Worm (Caenorhabditis elegans) whole organism, L3 larva: ENCODE results near the gene H23N18.5.
A peak's percentile ranks its signal among the peaks of the same experiment; 100 is the strongest.
"Not testable (repeated sequence)": the region's sequence is repeated elsewhere in the genome, so short reads cannot be mapped to it uniquely, and the experiment has no call there.

Source experiments
- ZK546.5 ChIP-seq: sonication (generic microtip); optimal IDR thresholded peaks from 2 replicates; lab custom pipeline; 2017; ENCODE audit warnings: missing biosample characterization, missing genetic modification characterization
- aly-2 ChIP-seq: fragments of 150-350 bp; optimal IDR thresholded peaks from 2 replicates; lab custom pipeline; 2014; ENCODE audit warnings: missing biosample characterization, missing genetic modification characterization
- ceh-82 ChIP-seq: fragments of 150-350 bp; optimal IDR thresholded peaks from 2 replicates; lab custom pipeline; 2014; ENCODE audit warnings: missing biosample characterization, missing genetic modification characterization
- ceh-9 ChIP-seq: sonication (generic microtip); optimal IDR thresholded peaks from 2 replicates; lab custom pipeline; 2018; ENCODE audit warnings: missing biosample characterization, missing genetic modification characterization
- egl-27 ChIP-seq: sonication (generic microtip); optimal IDR thresholded peaks from 4 replicates; lab custom pipeline; 2017; ENCODE audit warnings: missing biosample characterization, missing genetic modification reagents, missing genetic modification characterization
- egl-5 ChIP-seq: fragments of 150-350 bp; optimal IDR thresholded peaks from 2 replicates; lab custom pipeline; 2017; ENCODE audit warnings: missing biosample characterization, missing genetic modification reagents, missing genetic modification characterization, inconsistent platforms
- elt-1 ChIP-seq: fragments of 150-350 bp; optimal IDR thresholded peaks from 2 replicates; lab custom pipeline; 2014; ENCODE audit warnings: missing biosample characterization, missing genetic modification characterization
- elt-2 ChIP-seq: sonication (generic microtip); optimal IDR thresholded peaks from 2 replicates; lab custom pipeline; 2016; ENCODE audit warnings: missing genetic modification reagents, mild to moderate bottlenecking, missing genetic modification characterization, missing compliant biosample characterization
- elt-3 ChIP-seq, 3 experiments: fragments of 150-350 bp in 1 of 3; sonication (generic microtip) in 2 of 3; optimal IDR thresholded peaks; 2 replicates in 2 of 3; 4 replicates in 1 of 3; lab custom pipeline; 2014 to 2017; ENCODE audit warnings: missing biosample characterization in 3 of 3, missing genetic modification characterization in 3 of 3
- fkh-10 ChIP-seq: sonication (generic microtip); optimal IDR thresholded peaks from 2 replicates; lab custom pipeline; 2017; ENCODE audit warnings: missing biosample characterization, missing genetic modification reagents, missing genetic modification characterization
- jun-1 ChIP-seq: fragments of 150-350 bp; optimal IDR thresholded peaks from 2 replicates; lab custom pipeline; 2014; ENCODE audit warnings: missing biosample characterization, missing genetic modification reagents, missing genetic modification characterization
- lin-15B ChIP-seq: fragments of 150-350 bp; optimal IDR thresholded peaks from 2 replicates; lab custom pipeline; 2014; ENCODE audit warnings: missing biosample characterization, missing genetic modification characterization
- lin-39 ChIP-seq: fragments of 150-350 bp; optimal IDR thresholded peaks from 2 replicates; lab custom pipeline; 2018; ENCODE audit warnings: missing biosample characterization, missing genetic modification reagents, missing genetic modification characterization
- lsy-12 ChIP-seq: sonication (generic microtip); optimal IDR thresholded peaks from 2 replicates; lab custom pipeline; 2016; ENCODE audit warnings: mild to moderate bottlenecking, missing genetic modification characterization, missing compliant biosample characterization
- mml-1 ChIP-seq: fragments of 150-350 bp; sonication (generic microtip); optimal IDR thresholded peaks from 3 replicates; lab custom pipeline; 2014; ENCODE audit warnings: missing biosample characterization, missing genetic modification characterization
- nhr-11 ChIP-seq: fragments of 150-350 bp; optimal IDR thresholded peaks from 2 replicates; lab custom pipeline; 2014; ENCODE audit warnings: missing biosample characterization, missing genetic modification characterization
- nhr-12 ChIP-seq: fragments of 150-350 bp; optimal IDR thresholded peaks from 2 replicates; lab custom pipeline; 2014; ENCODE audit warnings: missing biosample characterization, missing genetic modification characterization
- nhr-23 ChIP-seq: fragments of 150-350 bp; optimal IDR thresholded peaks from 2 replicates; lab custom pipeline; 2014; ENCODE audit warnings: missing biosample characterization, missing genetic modification reagents, missing genetic modification characterization
- nhr-237 ChIP-seq: fragments of 150-350 bp; optimal IDR thresholded peaks from 2 replicates; lab custom pipeline; 2014; ENCODE audit warnings: missing biosample characterization, missing genetic modification characterization
- nhr-25 ChIP-seq: sonication (generic microtip); optimal IDR thresholded peaks from 2 replicates; lab custom pipeline; 2017; ENCODE audit warnings: missing biosample characterization, missing genetic modification characterization
- nhr-28 ChIP-seq: fragments of 150-350 bp; optimal IDR thresholded peaks from 2 replicates; lab custom pipeline; 2014; ENCODE audit warnings: missing biosample characterization, missing genetic modification characterization
- nhr-43 ChIP-seq: sonication (generic microtip); optimal IDR thresholded peaks from 2 replicates; lab custom pipeline; 2016; ENCODE audit warnings: mild to moderate bottlenecking, missing genetic modification characterization, missing compliant biosample characterization; ENCODE audit not compliant: poor library complexity, severe bottlenecking
- nhr-76 ChIP-seq: fragments of 150-350 bp; sonication (generic microtip); optimal IDR thresholded peaks from 5 replicates; lab custom pipeline; 2014; ENCODE audit warnings: missing biosample characterization, missing genetic modification characterization
- nhr-77 ChIP-seq: fragments of 150-350 bp; optimal IDR thresholded peaks from 2 replicates; lab custom pipeline; 2014; ENCODE audit warnings: missing biosample characterization, missing genetic modification characterization
- skn-1 ChIP-seq: fragments of 150-350 bp; optimal IDR thresholded peaks from 2 replicates; lab custom pipeline; 2014; ENCODE audit warnings: missing biosample characterization, missing genetic modification characterization
- snpc-4 ChIP-seq: fragments of 150-350 bp; optimal IDR thresholded peaks from 2 replicates; lab custom pipeline; 2014; ENCODE audit warnings: missing biosample characterization, missing genetic modification characterization
- tbx-2 ChIP-seq: sonication (generic microtip); optimal IDR thresholded peaks from 2 replicates; lab custom pipeline; 2016; ENCODE audit warnings: mild to moderate bottlenecking, missing genetic modification characterization, missing compliant biosample characterization
- unc-62 ChIP-seq: fragments of 150-350 bp; sonication (generic microtip); optimal IDR thresholded peaks from 4 replicates; lab custom pipeline; 2014; ENCODE audit warnings: missing biosample characterization, missing genetic modification reagents, missing genetic modification characterization
- ztf-11 ChIP-seq: fragments of 150-350 bp; optimal IDR thresholded peaks from 2 replicates; lab custom pipeline; 2014; ENCODE audit warnings: missing biosample characterization, missing genetic modification characterization

The H23N18.5 gene

DNA sequence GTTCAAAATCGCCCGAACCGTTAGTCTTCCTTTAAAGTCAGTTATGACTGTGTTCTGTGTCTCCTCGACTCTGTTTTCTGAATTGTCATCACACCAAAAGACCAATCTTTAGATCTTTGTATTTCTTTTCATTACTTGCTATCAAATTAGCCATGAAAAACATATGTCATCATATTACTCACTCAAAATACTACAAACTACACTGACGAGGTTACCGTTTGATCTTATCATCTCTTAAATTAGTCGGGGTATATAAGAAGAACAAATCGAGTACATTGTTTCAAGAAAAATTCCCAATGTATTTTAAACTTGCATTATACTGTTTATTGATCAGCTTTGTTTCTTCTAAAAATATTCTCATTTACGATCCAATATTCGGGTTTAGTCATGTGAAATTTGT is 3.6 kb downstream of the H23N18.5 start, which contains the start of gene ugt-13:
TSS of gene ugt-13 (plus strand) at position 294 of the 400 bp plus-strand sequence.
- TF ChIP-seq jun-1 (tag; lab: Kevin White, UChicago), result no peak
- TF ChIP-seq nhr-11, result no peak
- no peak for TF ChIP-seq nhr-12 (tag; lab: Kevin White, UChicago)
- peak; percentile 9 for TF ChIP-seq elt-1 (tag; lab: Kevin White, UChicago)
- TF ChIP-seq tbx-2 (tag; lab: Kevin White, UChicago), result no peak
- peak; percentile 49 for TF ChIP-seq nhr-43 (tag; lab: Kevin White, UChicago)
- no peak for TF ChIP-seq nhr-28 (tag; lab: Kevin White, UChicago)
- TF ChIP-seq aly-2 (tag; lab: Kevin White, UChicago), result no peak
- TF ChIP-seq nhr-25 (tag; lab: Kevin White, UChicago), result peak; percentile 58
- peak in 1 of 3 experiments; percentile 43 for TF ChIP-seq elt-3 (tag; optimal IDR thresholded peaks at IDR 0.05; lab: Kevin White, UChicago)
- TF ChIP-seq nhr-23, result peak; percentile 54
- TF ChIP-seq elt-2 (tag; lab: Kevin White, UChicago), result no peak
- TF ChIP-seq lin-15B, result no peak
- no peak for TF ChIP-seq ceh-82 (tag; lab: Kevin White, UChicago)

DNA sequence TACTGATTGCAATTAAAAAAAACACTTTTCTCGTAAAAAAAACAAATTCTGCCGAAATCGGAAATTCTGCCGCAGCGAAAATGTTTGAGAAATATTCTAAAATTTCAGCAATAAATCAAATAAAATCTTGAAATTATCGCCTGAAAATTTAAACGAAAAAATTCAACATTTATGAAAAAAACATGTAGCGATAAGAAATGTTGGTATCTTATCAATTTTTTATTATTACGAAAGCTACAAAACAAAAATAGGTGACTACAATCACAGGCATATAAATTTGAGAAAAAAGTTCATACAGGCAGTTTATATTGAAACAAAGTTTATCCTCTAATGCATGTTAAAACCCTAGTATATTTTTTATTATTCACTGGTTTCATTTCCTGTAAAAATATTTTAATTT is 6.2 kb downstream of the H23N18.5 start, which contains the start of gene ugt-14:
TSS of gene ugt-14 (plus strand) at position 301 of the 400 bp plus-strand sequence.
- TF ChIP-seq elt-3 (tag; optimal IDR thresholded peaks at IDR 0.05; lab: Kevin White, UChicago), result no peak
- no peak for TF ChIP-seq nhr-23
- TF ChIP-seq unc-62, result no peak
- no peak for TF ChIP-seq egl-5 (tag; lab: Kevin White, UChicago)
- TF ChIP-seq nhr-77 (tag; lab: Kevin White, UChicago), result no peak
- TF ChIP-seq, all 47 proteins: peak for 0

DNA sequence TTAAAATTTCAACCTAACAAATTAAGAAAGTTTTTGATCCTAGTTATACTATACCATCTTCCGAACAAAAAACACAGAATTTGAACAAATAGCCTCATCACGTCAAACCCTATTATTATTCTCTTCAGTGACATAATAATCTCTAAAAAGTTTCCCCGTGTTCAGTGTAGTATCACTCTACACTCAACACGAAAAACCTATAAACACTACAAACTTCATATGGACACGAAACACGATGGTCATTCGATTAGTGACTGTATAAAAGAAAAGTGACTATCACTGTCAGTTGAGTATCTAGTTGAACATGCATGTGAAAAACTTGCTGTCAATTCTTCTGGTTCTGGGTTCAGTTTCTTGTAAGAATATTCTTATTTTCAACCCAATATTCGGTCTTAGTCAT is 8.5 kb downstream of the H23N18.5 start, which contains the start of gene ugt-8:
TSS of gene ugt-8 (plus strand) at position 235 of the 400 bp plus-strand sequence.
- TF ChIP-seq lin-39, result no peak
- TF ChIP-seq lin-15B, result no peak
- TF ChIP-seq elt-3 (tag; optimal IDR thresholded peaks at IDR 0.05; lab: Kevin White, UChicago), result no peak
- no peak for TF ChIP-seq elt-1 (tag; lab: Kevin White, UChicago)
- no peak for TF ChIP-seq ztf-11 (tag; lab: Kevin White, UChicago)
- TF ChIP-seq egl-27 (tag; lab: Kevin White, UChicago), result no peak
- TF ChIP-seq fkh-10 (GFP tag; lab: Kevin White, UChicago), result no peak
- no peak for TF ChIP-seq skn-1
- TF ChIP-seq ceh-9 (tag; lab: Kevin White, UChicago), result no peak
- TF ChIP-seq ceh-82 (tag; lab: Kevin White, UChicago), result no peak
- TF ChIP-seq nhr-12 (tag; lab: Kevin White, UChicago), result no peak
- no peak for TF ChIP-seq nhr-28 (tag; lab: Kevin White, UChicago)
- no peak for TF ChIP-seq mml-1
- TF ChIP-seq lsy-12 (tag; lab: Kevin White, UChicago), result no peak
- no peak for TF ChIP-seq ZK546.5 (tag; lab: Kevin White, UChicago)
- no peak for TF ChIP-seq tbx-2 (tag; lab: Kevin White, UChicago)
- no peak for TF ChIP-seq egl-5 (tag; lab: Kevin White, UChicago)

DNA sequence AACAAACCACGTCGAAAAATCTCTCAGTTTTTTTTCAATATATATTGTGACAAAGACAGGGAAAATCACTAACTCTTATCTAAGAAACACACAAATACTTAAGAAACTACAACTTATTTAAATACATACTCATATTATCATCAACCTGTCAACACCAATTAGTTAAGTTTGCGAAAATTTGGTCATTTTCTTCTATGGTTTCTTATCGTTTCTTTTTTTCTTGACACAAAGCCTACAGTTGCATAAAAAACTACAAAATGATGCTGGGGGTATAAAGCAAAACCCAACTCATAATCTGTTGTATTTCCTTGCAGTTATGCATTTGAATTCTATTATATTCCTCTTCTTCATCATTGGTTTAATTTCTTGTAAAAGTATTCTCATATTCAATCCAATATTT is 11.1 kb downstream of the H23N18.5 start, which contains the start of gene ugt-67:
TSS of gene ugt-67 (plus strand) at position 301 of the 400 bp plus-strand sequence.
- TF ChIP-seq nhr-76 (tag; lab: Kevin White, UChicago), result no peak

DNA sequence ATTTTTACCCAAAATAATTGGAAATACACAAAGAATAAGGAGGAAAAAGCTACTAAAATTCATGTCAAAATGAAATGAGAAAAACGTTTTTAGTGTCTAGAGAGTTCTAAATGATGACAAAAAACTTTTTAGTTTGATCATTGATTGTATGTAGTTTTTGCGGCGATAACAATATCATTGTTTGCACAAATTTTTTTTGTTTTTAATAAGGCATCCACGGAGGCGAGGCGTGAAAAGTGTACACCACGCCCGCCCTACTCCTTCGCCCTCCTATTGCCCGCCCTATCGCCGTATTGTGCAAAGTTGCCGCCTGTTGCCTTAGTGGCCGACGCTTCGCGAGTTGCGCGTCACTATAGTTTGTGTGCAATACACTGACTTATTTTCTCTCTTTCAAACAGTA is 12.2 kb downstream of the H23N18.5 start, which contains the start of gene ugt-10:
TSS of gene ugt-10 (minus strand) at position 101 of the 400 bp plus-strand sequence.
- not testable (repeated sequence) for TF ChIP-seq snpc-4, nhr-12, aly-2 (tag; lab: Kevin White, UChicago)

DNA sequence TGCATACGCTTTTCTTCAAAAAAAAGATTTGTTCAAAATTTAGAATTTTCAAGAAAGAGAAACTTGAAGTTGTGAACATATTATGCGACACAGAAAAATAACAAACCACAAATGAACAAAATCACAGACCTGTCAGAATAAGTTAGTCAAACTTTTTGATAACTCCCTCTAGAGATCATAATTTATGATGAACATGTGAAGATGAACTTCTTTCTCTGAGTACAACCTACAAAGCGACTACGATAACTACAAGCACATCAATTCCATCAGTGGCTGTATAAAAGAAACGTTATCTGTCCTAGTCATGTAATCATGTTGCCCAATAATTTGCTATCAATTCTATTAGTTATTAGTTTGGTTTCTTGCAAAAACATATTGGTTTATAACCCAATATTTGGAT is 16.4 kb downstream of the H23N18.5 start, which contains the start of gene ugt-9:
TSS of gene ugt-9 (plus strand) at position 305 of the 400 bp plus-strand sequence.
- TF ChIP-seq nhr-25 (tag; lab: Kevin White, UChicago), result peak; percentile 16
- no peak for TF ChIP-seq nhr-237
